Worm (Caenorhabditis elegans) whole organism, L2 larva: Measurements from ENCODE around the gene F27B3.6.

Experiments
- R02D3.7 ChIP-seq: fragments of 150-350 bp; optimal IDR thresholded peaks from 2 replicates; lab custom pipeline; 2014; ENCODE audit warnings: missing biosample characterization, missing genetic modification characterization
- Y55F3AM.14 ChIP-seq: fragments of 200-800 bp; sonication (Bioruptor generic); optimal IDR thresholded peaks from 2 replicates; lab custom pipeline; 2018; ENCODE audit warnings: mild to moderate bottlenecking, missing genetic modification characterization, missing compliant biosample characterization
- ZK546.5 ChIP-seq: sonication (generic microtip); optimal IDR thresholded peaks from 2 replicates; lab custom pipeline; 2017; ENCODE audit warnings: missing biosample characterization, missing genetic modification characterization
- ama-1 ChIP-seq: fragments of 150-350 bp; optimal IDR thresholded peaks from 2 replicates; lab custom pipeline; 2018; ENCODE audit warnings: inconsistent platforms
- blmp-1 ChIP-seq: sonication (generic microtip); optimal IDR thresholded peaks from 2 replicates; lab custom pipeline; 2017; ENCODE audit warnings: missing genetic modification characterization, mild to moderate bottlenecking, missing compliant biosample characterization, antibody characterized with exemption, moderate library complexity; ENCODE audit not compliant: insufficient read depth
- ceh-16 ChIP-seq: fragments of 150-350 bp; optimal IDR thresholded peaks from 2 replicates; lab custom pipeline; 2014; ENCODE audit warnings: missing biosample characterization, missing genetic modification characterization
- ceh-82 ChIP-seq: fragments of 150-350 bp; optimal IDR thresholded peaks from 2 replicates; lab custom pipeline; 2014; ENCODE audit warnings: missing biosample characterization, missing genetic modification characterization
- crh-2 ChIP-seq: sonication (generic microtip); optimal IDR thresholded peaks from 2 replicates; lab custom pipeline; 2017; ENCODE audit warnings: missing biosample characterization, missing genetic modification characterization
- egl-27 ChIP-seq: sonication (generic microtip); optimal IDR thresholded peaks from 3 replicates; lab custom pipeline; 2017; ENCODE audit warnings: missing biosample characterization, missing genetic modification reagents, missing genetic modification characterization
- fos-1 ChIP-seq: fragments of 150-350 bp; optimal IDR thresholded peaks from 2 replicates; lab custom pipeline; 2014; ENCODE audit warnings: missing biosample characterization, missing genetic modification characterization
- gmeb-1 ChIP-seq: fragments of 150-350 bp; optimal IDR thresholded peaks from 2 replicates; lab custom pipeline; 2014; ENCODE audit warnings: missing biosample characterization, missing genetic modification characterization
- lin-11 ChIP-seq: fragments of 150-350 bp; sonication (generic microtip); optimal IDR thresholded peaks from 2 replicates; lab custom pipeline; 2014; ENCODE audit warnings: missing biosample characterization, missing genetic modification characterization, inconsistent platforms, mixed read lengths
- lin-13 ChIP-seq: fragments of 150-350 bp; optimal IDR thresholded peaks from 2 replicates; lab custom pipeline; 2014; ENCODE audit warnings: missing biosample characterization, missing genetic modification reagents, missing genetic modification characterization
- lsy-2 ChIP-seq, 2 experiments: fragments of 150-350 bp in 1 of 2; sonication (generic microtip) in 1 of 2; optimal IDR thresholded peaks; 2 replicates each; lab custom pipeline; 2014 to 2017; ENCODE audit warnings: missing biosample characterization in 2 of 2, missing genetic modification characterization in 2 of 2
- mab-5 ChIP-seq: fragments of 150-350 bp; optimal IDR thresholded peaks from 2 replicates; lab custom pipeline; 2014; ENCODE audit warnings: missing biosample characterization, missing genetic modification characterization
- mbf-1 ChIP-seq: sonication (generic microtip); optimal IDR thresholded peaks from 2 replicates; lab custom pipeline; 2017; ENCODE audit warnings: missing biosample characterization, missing genetic modification characterization
- mdl-1 ChIP-seq, 2 experiments: fragments of 150-350 bp in 1 of 2; sonication (generic microtip) in 1 of 2; optimal IDR thresholded peaks; 2 replicates each; lab custom pipeline; 2017; ENCODE audit warnings: missing biosample characterization in 2 of 2, missing genetic modification characterization in 2 of 2
- nhr-11 ChIP-seq: fragments of 150-350 bp; optimal IDR thresholded peaks from 2 replicates; lab custom pipeline; 2014; ENCODE audit warnings: missing biosample characterization, missing genetic modification characterization
- nhr-129 ChIP-seq: fragments of 150-350 bp; optimal IDR thresholded peaks from 2 replicates; lab custom pipeline; 2014; ENCODE audit warnings: missing biosample characterization, missing genetic modification characterization
- nhr-21 ChIP-seq: fragments of 150-350 bp; optimal IDR thresholded peaks from 2 replicates; lab custom pipeline; 2014; ENCODE audit warnings: missing biosample characterization, missing genetic modification characterization
- nhr-25 ChIP-seq: fragments of 150-350 bp; sonication (generic microtip); optimal IDR thresholded peaks from 3 replicates; lab custom pipeline; 2014; ENCODE audit warnings: missing biosample characterization, missing genetic modification characterization
- nhr-6 ChIP-seq: fragments of 150-350 bp; optimal IDR thresholded peaks from 2 replicates; lab custom pipeline; 2014; ENCODE audit warnings: missing biosample characterization, missing genetic modification characterization
- peb-1 ChIP-seq: fragments of 150-350 bp; optimal IDR thresholded peaks from 2 replicates; lab custom pipeline; 2014; ENCODE audit warnings: missing biosample characterization, missing genetic modification characterization
- sma-3 ChIP-seq: sonication (generic microtip); optimal IDR thresholded peaks from 2 replicates; lab custom pipeline; 2016; ENCODE audit warnings: missing genetic modification reagents, missing genetic modification characterization, missing compliant biosample characterization
- sma-9 ChIP-seq, 2 experiments: fragments of 150-350 bp in 1 of 2; sonication (generic microtip) in 1 of 2; optimal IDR thresholded peaks; 2 replicates each; lab custom pipeline; 2014 to 2016; ENCODE audit warnings: missing genetic modification characterization in 2 of 2, mild to moderate bottlenecking in 1 of 2, missing biosample characterization in 1 of 2, missing compliant biosample characterization in 1 of 2, missing genetic modification reagents in 1 of 2, moderate library complexity in 1 of 2
- snpc-4 ChIP-seq: fragments of 150-350 bp; optimal IDR thresholded peaks from 2 replicates; lab custom pipeline; 2014; ENCODE audit warnings: missing biosample characterization, missing genetic modification characterization
- unc-39 ChIP-seq: fragments of 150-350 bp; optimal IDR thresholded peaks from 2 replicates; lab custom pipeline; 2014; ENCODE audit warnings: missing biosample characterization, missing genetic modification characterization
- unc-55 ChIP-seq: fragments of 150-350 bp; sonication (generic microtip); optimal IDR thresholded peaks from 3 replicates; lab custom pipeline; 2014; ENCODE audit warnings: missing biosample characterization, missing genetic modification reagents, missing genetic modification characterization
- unc-62 ChIP-seq: fragments of 150-350 bp; optimal IDR thresholded peaks from 2 replicates; lab custom pipeline; 2014; ENCODE audit warnings: missing biosample characterization, missing genetic modification reagents, missing genetic modification characterization
- ztf-11 ChIP-seq: sonication (generic microtip); optimal IDR thresholded peaks from 2 replicates; lab custom pipeline; 2017; ENCODE audit warnings: missing biosample characterization, missing genetic modification characterization

The F27B3.6 gene

DNA sequence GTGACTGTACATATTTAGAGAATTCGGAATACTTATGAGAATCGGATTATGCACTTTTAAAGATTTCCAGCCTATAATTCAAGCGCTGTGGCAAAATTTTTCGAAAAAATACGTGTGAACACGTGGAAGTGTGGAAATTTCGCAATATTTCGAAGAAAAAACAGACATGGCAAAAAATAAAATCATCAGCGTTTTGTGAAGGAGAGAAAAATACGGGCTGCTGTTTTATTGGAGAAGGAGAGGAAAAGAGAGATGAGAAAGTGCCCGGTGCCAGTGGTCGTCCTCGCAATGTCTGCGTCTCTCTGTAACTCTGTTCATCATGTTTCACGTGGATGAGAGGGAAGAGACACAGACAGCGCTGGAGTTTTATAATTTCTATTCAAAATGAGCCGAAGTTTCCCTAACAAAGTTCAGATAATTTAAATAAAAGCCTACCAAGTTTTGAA lies 27.6 kb upstream of the F27B3.6 start (continued):
- TF ChIP-seq R02D3.7 (tag; lab: Kevin White, UChicago), result no peak
- no peak for TF ChIP-seq ceh-82 (tag; lab: Kevin White, UChicago)
- TF ChIP-seq nhr-6 (tag; lab: Kevin White, UChicago), result peak; percentile 82
- TF ChIP-seq crh-2 (tag; lab: Kevin White, UChicago), result peak; percentile 88
- TF ChIP-seq ZK546.5 (tag; lab: Kevin White, UChicago), result no peak
- TF ChIP-seq Y55F3AM.14 (GFP tag; lab: Kevin White, UChicago), result peak; percentile 64
- TF ChIP-seq gmeb-1 (tag; lab: Kevin White, UChicago), result peak; percentile 55

ce11 chrIII:6605442-6605992 lies 27.1 kb upstream of the F27B3.6 start:
- TF ChIP-seq sma-9 (GFP tag; optimal IDR thresholded peaks at IDR 0.05; lab: Kevin White, UChicago) (peak; percentile 63), sma-9 (tag; optimal IDR thresholded peaks at IDR 0.05; lab: Kevin White, UChicago) (no peak), fos-1 (tag; lab: Kevin White, UChicago) (peak; percentile 3), unc-62 (GFP tag; lab: Kevin White, UChicago) (no peak)
- TF ChIP-seq, all 48 proteins: peak for 2

- TF ChIP-seq ztf-11 (tag; lab: Kevin White, UChicago) (no peak), snpc-4 (tag; lab: Kevin White, UChicago) (no peak), sma-9 (GFP tag; optimal IDR thresholded peaks at IDR 0.05; lab: Kevin White, UChicago) (peak; percentile 29), sma-9 (tag; optimal IDR thresholded peaks at IDR 0.05; lab: Kevin White, UChicago) (no peak), ama-1 (lab: Kevin White, UChicago) (no peak), fos-1 (tag; lab: Kevin White, UChicago) (peak; percentile 62), lsy-2 (tag; optimal IDR thresholded peaks at IDR 0.05; lab: Kevin White, UChicago) (no peak), mdl-1 (tag; optimal IDR thresholded peaks at IDR 0.05; lab: Kevin White, UChicago) (no peak), nhr-11 (tag; lab: Kevin White, UChicago) (no peak), blmp-1 (tag; lab: Kevin White, UChicago) (peak; percentile 18), crh-2 (tag; lab: Kevin White, UChicago) (peak; percentile 18), unc-39 (no peak), ZK546.5 (tag; lab: Kevin White, UChicago) (no peak), mbf-1 (tag; lab: Kevin White, UChicago) (no peak), ceh-16 (tag; lab: Kevin White, UChicago) (no peak), nhr-6 (tag; lab: Kevin White, UChicago) (no peak)
Observed at ce11 chrIII:6604317-6604716, 25.9 kb upstream of the F27B3.6 start.

ce11 chrIII:6603185-6603584 lies 24.8 kb upstream of the F27B3.6 start:
- TF ChIP-seq nhr-129 (tag; lab: Kevin White, UChicago) (peak; percentile 33), mab-5 (tag; lab: Kevin White, UChicago) (no peak), nhr-21 (tag; lab: Kevin White, UChicago) (no peak), fos-1 (tag; lab: Kevin White, UChicago) (peak; percentile 19), ama-1 (lab: Kevin White, UChicago) (no peak)

- TF ChIP-seq egl-27 (tag; lab: Kevin White, UChicago) (no peak), lin-11 (tag; lab: Kevin White, UChicago) (no peak), nhr-25 (tag; lab: Kevin White, UChicago) (no peak), Y55F3AM.14 (GFP tag; lab: Kevin White, UChicago) (no peak), unc-55 (no peak), sma-3 (GFP tag; lab: Kevin White, UChicago) (no peak), mab-5 (tag; lab: Kevin White, UChicago) (no peak), nhr-6 (tag; lab: Kevin White, UChicago) (no peak), lin-13 (GFP tag; lab: Kevin White, UChicago) (no peak), mbf-1 (tag; lab: Kevin White, UChicago) (no peak), peb-1 (tag; lab: Kevin White, UChicago) (no peak)
- TF ChIP-seq, all 48 proteins: peak for 0
Observed at ce11 chrIII:6601073-6601472, 22.7 kb upstream of the F27B3.6 start, which contains the start of gene let-765. TSS of gene let-765 (minus strand) at chrIII:6601173.
